Fruit fly (Drosophila melanogaster): Measurements from ENCODE around the gene lovit.

lovit gene

dm6 chr3L:25670880-25671279 lies at the start of gene lovit:
TSS of gene lovit (minus strand) at chr3L:25670980.
- no peak for TF ChIP-seq Jra (GFP tag; optimal IDR thresholded peaks at IDR 0.05)
- TF ChIP-seq HLH106 (tag; optimal IDR thresholded peaks at IDR 0.05): no peak
- TF ChIP-seq CG32264 (GFP tag; optimal IDR thresholded peaks at IDR 0.05): no peak
- no peak for TF ChIP-seq CrebA (GFP tag; optimal IDR thresholded peaks at IDR 0.05; ENCODE audit: borderline replicate concordance)
- TF ChIP-seq sage (GFP tag; optimal IDR thresholded peaks at IDR 0.05): no peak
- no peak for TF ChIP-seq fru (GFP tag; optimal IDR thresholded peaks at IDR 0.05)
- TF ChIP-seq Hr83 (GFP tag; optimal IDR thresholded peaks at IDR 0.05; ENCODE audit: poor library complexity, severe bottlenecking): no peak
- no peak for TF ChIP-seq Vsx2 (GFP tag; optimal IDR thresholded peaks at IDR 0.05; ENCODE audit: partially characterized antibody)
- no peak for TF ChIP-seq foxo (GFP tag; optimal IDR thresholded peaks at IDR 0.05)
- no peak for TF ChIP-seq Rel (GFP tag; optimal IDR thresholded peaks at IDR 0.05)
- TF ChIP-seq Rel (tag; optimal IDR thresholded peaks at IDR 0.05): no peak
- TF ChIP-seq GATAd (GFP tag; optimal IDR thresholded peaks at IDR 0.05): no peak

dm6 chr3L:25675529-25675928 lies 4.7 kb upstream of the lovit start:
- TF ChIP-seq N (GFP tag; optimal IDR thresholded peaks at IDR 0.05) (no peak), rgr (GFP tag; optimal IDR thresholded peaks at IDR 0.05) (no peak), Hnf4 (GFP tag; optimal IDR thresholded peaks at IDR 0.05) (no peak), foxo (GFP tag; optimal IDR thresholded peaks at IDR 0.05) (no peak), h (GFP tag; optimal IDR thresholded peaks at IDR 0.05) (no peak), psq (GFP tag; optimal IDR thresholded peaks at IDR 0.05) (no peak), Vsx2 (GFP tag; optimal IDR thresholded peaks at IDR 0.05; ENCODE audit: partially characterized antibody) (no peak), dmrt93B (GFP tag; optimal IDR thresholded peaks at IDR 0.05) (no peak)

dm6 chr3L:25229896-25230295 lies 440.9 kb downstream of the lovit start:
- TF ChIP-seq Jra (GFP tag; optimal IDR thresholded peaks at IDR 0.05) (no peak), Hnf4 (GFP tag; optimal IDR thresholded peaks at IDR 0.05) (no peak), h (GFP tag; optimal IDR thresholded peaks at IDR 0.05) (no peak), jim (GFP tag; optimal IDR thresholded peaks at IDR 0.05) (no peak), Dfd (GFP tag; optimal IDR thresholded peaks at IDR 0.05) (no peak), br (GFP tag; optimal IDR thresholded peaks at IDR 0.05) (no peak)

All from whole organism, wandering third instar larva.